Worm (Caenorhabditis elegans) whole organism, L1 larva: ENCODE results near the gene dot-1.4.

ENCODE experiments used
- C04F5.9 ChIP-seq: sonication (generic microtip); optimal IDR thresholded peaks from 2 replicates; lab custom pipeline; 2016; ENCODE audit warnings: missing genetic modification characterization, missing compliant biosample characterization
- F16B12.6 ChIP-seq: fragments of 150-350 bp; optimal IDR thresholded peaks from 2 replicates; lab custom pipeline; 2014; ENCODE audit warnings: missing biosample characterization, missing genetic modification characterization
- ama-1 ChIP-seq: fragments of 150-350 bp; optimal IDR thresholded peaks from 2 replicates; lab custom pipeline; 2014
- blmp-1 ChIP-seq: fragments of 150-350 bp; optimal IDR thresholded peaks from 2 replicates; lab custom pipeline; 2014; ENCODE audit warnings: missing biosample characterization, missing genetic modification characterization
- ceh-63 ChIP-seq: fragments of 200-800 bp; sonication (Bioruptor generic); optimal IDR thresholded peaks from 2 replicates; lab custom pipeline; 2018; ENCODE audit warnings: mild to moderate bottlenecking, missing genetic modification characterization, missing compliant biosample characterization
- ceh-90 ChIP-seq: sonication (generic microtip); optimal IDR thresholded peaks from 2 replicates; lab custom pipeline; 2016; ENCODE audit warnings: missing genetic modification characterization, missing compliant biosample characterization
- dpl-1 ChIP-seq, 3 experiments: fragments of 150-350 bp in 2 of 3; sonication (generic microtip) in 1 of 3; optimal IDR thresholded peaks; 2 replicates each; lab custom pipeline; 2014 to 2017; ENCODE audit warnings: missing biosample characterization in 3 of 3, missing genetic modification characterization in 3 of 3, missing genetic modification reagents in 3 of 3
- dsc-1 ChIP-seq: sonication (generic microtip); optimal IDR thresholded peaks from 2 replicates; lab custom pipeline; 2016; ENCODE audit warnings: mild to moderate bottlenecking, missing genetic modification characterization, missing compliant biosample characterization
- efl-1 ChIP-seq, 4 experiments: fragments of 150-350 bp; optimal IDR thresholded peaks in 3 of 4; peaks in 1 of 4; 1 replicate in 1 of 4; 2 replicates in 3 of 4; lab custom pipeline; 2014; ENCODE audit warnings: missing biosample characterization in 2 of 4, missing genetic modification characterization in 2 of 4, missing genetic modification reagents in 2 of 4
- efl-3 ChIP-seq: fragments of 200-800 bp; sonication (Bioruptor generic); optimal IDR thresholded peaks from 2 replicates; lab custom pipeline; 2018; ENCODE audit warnings: mild to moderate bottlenecking, missing genetic modification characterization, missing compliant biosample characterization
- elt-2 ChIP-seq: sonication (generic microtip); optimal IDR thresholded peaks from 2 replicates; lab custom pipeline; 2016; ENCODE audit warnings: missing genetic modification characterization, mild to moderate bottlenecking, inconsistent platforms, missing compliant biosample characterization, missing genetic modification reagents
- elt-3 ChIP-seq, 6 experiments: fragments of 150-350 bp in 1 of 6; sonication (generic microtip); optimal IDR thresholded peaks; 2 replicates each; lab custom pipeline; 2017 to 2018; ENCODE audit warnings: missing biosample characterization in 6 of 6, missing genetic modification characterization in 6 of 6, inconsistent platforms in 1 of 6
- fos-1 ChIP-seq: fragments of 150-350 bp; optimal IDR thresholded peaks from 2 replicates; lab custom pipeline; 2014; ENCODE audit warnings: missing biosample characterization, missing genetic modification characterization
- grh-1 ChIP-seq: fragments of 200-800 bp; sonication (Bioruptor generic); IDR thresholded peaks from 2 replicates; pipeline ENCODE4 v1.3.6; 2022; ENCODE audit warnings: missing genetic modification reagents, missing genetic modification characterization, missing compliant biosample characterization
- hlh-4 ChIP-seq: sonication (generic microtip); optimal IDR thresholded peaks from 2 replicates; lab custom pipeline; 2016; ENCODE audit warnings: mild to moderate bottlenecking, missing genetic modification characterization, missing compliant biosample characterization
- hpl-2 ChIP-seq: fragments of 150-350 bp; optimal IDR thresholded peaks from 2 replicates; lab custom pipeline; 2014; ENCODE audit warnings: missing biosample characterization, missing genetic modification reagents, missing genetic modification characterization
- lin-13 ChIP-seq: fragments of 150-350 bp; optimal IDR thresholded peaks from 2 replicates; lab custom pipeline; 2014; ENCODE audit warnings: missing biosample characterization, missing genetic modification reagents, missing genetic modification characterization
- lin-35 ChIP-seq, 2 experiments: fragments of 150-350 bp; optimal IDR thresholded peaks; 2 replicates each; lab custom pipeline; 2014; ENCODE audit warnings: missing biosample characterization in 2 of 2, missing genetic modification characterization in 2 of 2, missing genetic modification reagents in 2 of 2
- lir-3 ChIP-seq: sonication (generic microtip); optimal IDR thresholded peaks from 2 replicates; lab custom pipeline; 2016; ENCODE audit warnings: mild to moderate bottlenecking, missing genetic modification characterization, moderate library complexity, missing compliant biosample characterization; ENCODE audit not compliant: poor library complexity
- mef-2 ChIP-seq: fragments of 150-350 bp; optimal IDR thresholded peaks from 2 replicates; lab custom pipeline; 2014; ENCODE audit warnings: missing biosample characterization, missing genetic modification characterization
- mep-1 ChIP-seq: fragments of 150-350 bp; optimal IDR thresholded peaks from 2 replicates; lab custom pipeline; 2014; ENCODE audit warnings: missing biosample characterization, missing genetic modification characterization
- nhr-20 ChIP-seq: sonication (generic microtip); optimal IDR thresholded peaks from 2 replicates; lab custom pipeline; 2016; ENCODE audit warnings: mild to moderate bottlenecking, missing genetic modification characterization, missing compliant biosample characterization
- nhr-71 ChIP-seq: sonication (generic microtip); optimal IDR thresholded peaks from 2 replicates; lab custom pipeline; 2016; ENCODE audit warnings: mild to moderate bottlenecking, missing genetic modification characterization, moderate library complexity, missing compliant biosample characterization
- nhr-77 ChIP-seq: fragments of 150-350 bp; optimal IDR thresholded peaks from 2 replicates; lab custom pipeline; 2014; ENCODE audit warnings: missing biosample characterization, missing genetic modification characterization
- nhr-90 ChIP-seq: sonication (generic microtip); optimal IDR thresholded peaks from 2 replicates; lab custom pipeline; 2016; ENCODE audit warnings: mild to moderate bottlenecking, missing genetic modification characterization, missing compliant biosample characterization; ENCODE audit not compliant: poor library complexity
- pqm-1 ChIP-seq: sonication (generic microtip); optimal IDR thresholded peaks from 3 replicates; lab custom pipeline; 2017; ENCODE audit warnings: missing biosample characterization, missing genetic modification characterization
- rnt-1 ChIP-seq: sonication (generic microtip); optimal IDR thresholded peaks from 2 replicates; lab custom pipeline; 2016; ENCODE audit warnings: mild to moderate bottlenecking, missing genetic modification characterization, moderate library complexity, missing compliant biosample characterization
- sptf-1 ChIP-seq: fragments of 150-350 bp; optimal IDR thresholded peaks from 2 replicates; lab custom pipeline; 2014; ENCODE audit warnings: missing biosample characterization, missing genetic modification characterization
- tbx-2 ChIP-seq: sonication (generic microtip); optimal IDR thresholded peaks from 2 replicates; lab custom pipeline; 2016; ENCODE audit warnings: missing genetic modification characterization, missing compliant biosample characterization
- unc-30 ChIP-seq: sonication (generic microtip); optimal IDR thresholded peaks from 2 replicates; lab custom pipeline; 2017; ENCODE audit warnings: missing biosample characterization, missing genetic modification characterization
- vab-15 ChIP-seq: sonication (generic microtip); optimal IDR thresholded peaks from 2 replicates; lab custom pipeline; 2017; ENCODE audit warnings: missing genotype, mild to moderate bottlenecking, missing genetic modification characterization, missing compliant biosample characterization
- xbp-1 ChIP-seq: sonication (generic microtip); optimal IDR thresholded peaks from 2 replicates; lab custom pipeline; 2016; ENCODE audit warnings: missing genetic modification characterization, missing compliant biosample characterization

The dot-1.4 gene

DNA sequence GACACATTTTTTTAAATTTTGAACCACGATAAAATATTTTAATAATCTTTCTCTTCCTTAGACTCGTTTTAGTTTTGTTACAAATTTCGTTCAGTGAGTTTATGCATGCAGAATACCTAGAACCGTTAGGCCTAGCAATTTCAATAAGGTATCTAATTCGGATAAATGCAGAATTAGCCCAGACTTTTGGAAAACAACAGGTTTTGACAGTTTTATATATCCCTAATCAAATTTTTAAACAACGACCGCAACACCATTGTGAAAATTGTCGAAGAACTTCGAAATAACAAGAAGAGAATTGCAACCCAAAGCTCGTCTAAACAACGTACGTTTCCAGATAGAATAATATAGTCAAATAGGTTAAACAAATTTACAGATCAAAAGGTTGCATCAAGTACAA lies 13.5 kb downstream of the dot-1.4 start, which contains the start of gene Y62H9A.16:
Gene Y62H9A.16, plus strand, starts transcription at position 301 of the 400 bp plus-strand sequence.
- no peak for TF ChIP-seq blmp-1
- no peak for TF ChIP-seq ceh-90 (tag; lab: Kevin White, UChicago)
- no peak for TF ChIP-seq dpl-1 (GFP tag; optimal IDR thresholded peaks at IDR 0.05; lab: Kevin White, UChicago)
- no peak for TF ChIP-seq mef-2 (tag; lab: Kevin White, UChicago)
- no peak for TF ChIP-seq xbp-1 (tag; lab: Kevin White, UChicago)

ce11 chrX:11916705-11917104 lies 14.8 kb downstream of the dot-1.4 start, which contains the start of gene Y62H9A.13:
Y62H9A.13 (plus strand) TSS chrX:11917005.
- TF ChIP-seq lin-13 (GFP tag; lab: Kevin White, UChicago), result no peak
- no peak for TF ChIP-seq fos-1 (tag; lab: Kevin White, UChicago)
- TF ChIP-seq ceh-90 (tag; lab: Kevin White, UChicago), result no peak
- no peak for TF ChIP-seq tbx-2
- no peak for TF ChIP-seq unc-30
- TF ChIP-seq F16B12.6 (tag; lab: Kevin White, UChicago), result no peak
- TF ChIP-seq nhr-20, result no peak
- TF ChIP-seq rnt-1 (tag; lab: Kevin White, UChicago), result no peak
- no peak for TF ChIP-seq mep-1 (tag; lab: Kevin White, UChicago)
- no peak for TF ChIP-seq hpl-2 (GFP tag; lab: Kevin White, UChicago)
- TF ChIP-seq efl-1 (optimal IDR thresholded peaks at IDR 0.05; lab: Kevin White, UChicago), result no peak
- no peak for TF ChIP-seq efl-1 (GFP tag; optimal IDR thresholded peaks at IDR 0.05 in 1 of 2; lab: Kevin White, UChicago)
- TF ChIP-seq nhr-71 (tag; lab: Kevin White, UChicago), result no peak

DNA sequence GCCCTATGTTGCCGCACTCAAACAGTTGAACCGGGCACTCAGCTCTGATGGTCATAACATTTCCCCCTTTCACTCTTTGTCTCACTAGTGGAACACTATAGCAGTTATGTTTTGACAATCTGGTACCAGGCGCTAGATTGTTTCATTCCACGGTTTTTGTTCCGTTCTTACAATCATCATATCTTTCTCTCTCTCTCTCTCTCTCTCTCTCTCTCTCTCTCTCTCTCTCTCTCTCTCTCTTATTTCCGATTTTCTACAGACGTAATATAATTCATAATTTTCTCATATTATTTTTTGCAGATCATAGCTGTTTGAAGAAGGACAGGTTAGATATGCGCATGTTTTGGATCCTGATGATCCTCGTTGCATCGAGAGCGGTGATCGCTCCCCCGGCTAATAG lies 17.6 kb downstream of the dot-1.4 start, which contains the start of gene Y62H9A.12:
Gene Y62H9A.12, plus strand, starts transcription at position 301 of the 400 bp plus-strand sequence.
- no peak for TF ChIP-seq nhr-90 (tag; lab: Kevin White, UChicago)
- no peak for TF ChIP-seq fos-1 (tag; lab: Kevin White, UChicago)
- no peak for TF ChIP-seq pqm-1 (tag; lab: Kevin White, UChicago)
- TF ChIP-seq unc-30, result no peak
- no peak for TF ChIP-seq sptf-1

DNA sequence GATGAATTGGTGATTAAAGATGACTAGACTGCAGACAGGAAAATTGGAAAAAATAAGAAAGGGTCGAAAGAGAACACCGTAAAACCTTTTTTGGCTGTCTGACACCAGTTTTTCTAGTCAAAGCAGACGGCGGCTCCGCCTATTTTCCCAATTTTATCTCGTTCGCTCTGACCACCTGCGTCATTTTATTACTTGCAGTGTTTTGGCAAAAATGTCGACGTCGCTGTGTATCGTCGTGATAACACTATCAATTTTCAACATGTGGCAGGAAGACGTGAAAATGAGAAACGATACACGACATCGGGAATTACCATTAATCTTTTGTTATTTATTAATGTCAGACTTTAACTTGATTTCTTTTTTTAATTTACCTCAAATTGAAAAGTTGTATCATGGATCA lies 21.4 kb downstream of the dot-1.4 start, which contains the start of gene Y62H9A.15:
Gene Y62H9A.15, minus strand, starts transcription at position 100 of the 400 bp plus-strand sequence.
- TF ChIP-seq grh-1 (no peak), elt-2 (tag; lab: Kevin White, UChicago) (peak; percentile 13), ama-1 (lab: Kevin White, UChicago) (no peak), C04F5.9 (tag; lab: Kevin White, UChicago) (no peak), lir-3 (no peak), elt-3 (tag; optimal IDR thresholded peaks at IDR 0.05; lab: Kevin White, UChicago) (peak in 1 of 6 experiments; percentile 5), vab-15 (tag; lab: Kevin White, UChicago) (no peak), nhr-20 (peak; percentile 1), lin-35 (GFP tag; optimal IDR thresholded peaks at IDR 0.05; lab: Kevin White, UChicago) (peak in 1 of 2 experiments; percentile 9), hlh-4 (tag; lab: Kevin White, UChicago) (no peak)

ce11 chrX:11909168-11909567 lies 22.3 kb downstream of the dot-1.4 start:
- no peak for TF ChIP-seq unc-30
- peak; percentile 44 for TF ChIP-seq dsc-1 (tag; lab: Kevin White, UChicago)
- TF ChIP-seq elt-2 (tag; lab: Kevin White, UChicago), result peak; percentile 90
- no peak for TF ChIP-seq ceh-63 (GFP tag; lab: Kevin White, UChicago)
- TF ChIP-seq nhr-71 (tag; lab: Kevin White, UChicago), result peak; percentile 14

DNA sequence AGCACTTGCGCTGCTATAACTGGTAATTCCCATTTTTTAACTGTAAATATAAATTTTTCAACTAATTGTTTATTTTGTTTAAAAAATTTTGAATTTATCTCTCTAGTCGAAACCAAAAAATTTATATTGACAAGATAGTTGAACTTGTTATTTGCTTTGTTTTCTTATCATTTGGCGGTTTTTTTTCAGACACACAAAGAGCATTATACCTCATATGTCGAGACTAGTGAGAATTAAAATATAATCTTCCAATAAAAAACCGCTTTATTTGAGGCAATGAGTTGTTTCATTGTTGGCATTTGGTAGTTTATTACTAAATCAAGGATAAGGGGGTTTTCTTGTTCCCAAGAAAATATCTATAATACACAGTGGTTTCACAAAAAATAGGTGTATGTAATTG lies 23.2 kb downstream of the dot-1.4 start:
- no peak for TF ChIP-seq nhr-71 (tag; lab: Kevin White, UChicago)
- TF ChIP-seq lin-35 (GFP tag; optimal IDR thresholded peaks at IDR 0.05; lab: Kevin White, UChicago), result peak in 1 of 2 experiments; percentile 14
- no peak for TF ChIP-seq lir-3
- TF ChIP-seq nhr-77, result no peak
- TF ChIP-seq efl-3 (GFP tag; lab: Kevin White, UChicago), result no peak
- TF ChIP-seq rnt-1 (tag; lab: Kevin White, UChicago), result no peak
- peak; percentile 45 for TF ChIP-seq elt-2 (tag; lab: Kevin White, UChicago)
